Worm (Caenorhabditis elegans): ENCODE measurements around the gene C35D6.4.

The C35D6.4 gene

DNA sequence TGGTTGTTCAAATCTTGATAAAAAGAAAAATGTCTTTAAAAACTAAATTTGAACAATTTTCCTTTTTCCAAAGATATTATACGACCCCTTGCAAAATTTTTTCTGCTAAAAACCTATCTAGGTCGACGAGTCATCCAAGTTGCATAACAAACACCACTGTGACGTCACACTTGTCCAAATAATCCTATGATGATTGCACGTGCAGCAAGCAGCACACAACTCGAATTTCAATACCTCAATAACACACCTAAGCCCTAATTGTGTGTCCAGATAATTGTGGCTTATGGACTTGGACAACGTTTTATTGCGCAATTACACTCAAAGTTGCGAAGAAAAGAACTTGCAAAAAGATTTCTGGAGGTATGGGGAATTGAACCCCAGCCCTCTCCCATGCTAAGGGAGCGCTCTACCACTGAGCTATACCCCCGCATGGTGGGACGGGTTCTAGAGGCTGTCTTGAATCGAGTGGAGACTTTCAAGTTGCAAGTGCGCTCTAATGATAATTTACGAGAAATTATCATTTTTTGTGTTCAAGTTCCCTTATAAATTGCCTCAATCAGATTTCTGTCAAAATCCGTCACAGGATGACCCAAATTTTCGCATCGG is 38.2 kb downstream of the C35D6.4 start:
- TF ChIP-seq lin-13 (GFP tag; optimal IDR thresholded peaks at IDR 0.05) (peak; percentile 57), nhr-25 (tag; optimal IDR thresholded peaks at IDR 0.05) (no peak), nhr-11 (tag; optimal IDR thresholded peaks at IDR 0.05) (no peak), dmd-4 (tag; optimal IDR thresholded peaks at IDR 0.05) (no peak), mab-5 (tag; optimal IDR thresholded peaks at IDR 0.05) (peak; percentile 13), ama-1 (optimal IDR thresholded peaks at IDR 0.05) (no peak), skn-1 (tag; optimal IDR thresholded peaks at IDR 0.05) (no peak), blmp-1 (tag; optimal IDR thresholded peaks at IDR 0.05; ENCODE audit: insufficient read depth) (no peak), mbf-1 (tag; optimal IDR thresholded peaks at IDR 0.05) (no peak), ceh-16 (tag; optimal IDR thresholded peaks at IDR 0.05) (no peak), unc-39 (tag; optimal IDR thresholded peaks at IDR 0.05) (no peak), ztf-11 (tag; optimal IDR thresholded peaks at IDR 0.05) (no peak), Y55F3AM.14 (GFP tag; optimal IDR thresholded peaks at IDR 0.05) (peak; percentile 56), peb-1 (tag; optimal IDR thresholded peaks at IDR 0.05) (no peak), nhr-23 (tag; optimal IDR thresholded peaks at IDR 0.05) (no peak), lin-11 (tag; optimal IDR thresholded peaks at IDR 0.05) (peak; percentile 35), elt-3 (tag; optimal IDR thresholded peaks at IDR 0.05) (no peak), nhr-129 (tag; optimal IDR thresholded peaks at IDR 0.05) (peak; percentile 77), snpc-4 (tag; optimal IDR thresholded peaks at IDR 0.05) (peak; percentile 8), nhr-10 (tag; optimal IDR thresholded peaks at IDR 0.05) (no peak), zag-1 (tag; optimal IDR thresholded peaks at IDR 0.05) (no peak), sma-3 (GFP tag; optimal IDR thresholded peaks at IDR 0.05) (peak; percentile 50), F13H6.1 (tag; optimal IDR thresholded peaks at IDR 0.05) (peak; percentile 17), sma-9 (GFP tag; optimal IDR thresholded peaks at IDR 0.05) (peak; percentile 51), sma-9 (tag; optimal IDR thresholded peaks at IDR 0.05) (no peak), nhr-237 (tag; optimal IDR thresholded peaks at IDR 0.05) (no peak), nhr-12 (tag; optimal IDR thresholded peaks at IDR 0.05) (no peak), lsy-2 (tag; optimal IDR thresholded peaks at IDR 0.05) (peak in 1 of 2 experiments; percentile 67), fos-1 (tag; optimal IDR thresholded peaks at IDR 0.05) (peak; percentile 18), C34F6.9 (tag; optimal IDR thresholded peaks at IDR 0.05) (peak; percentile 50), mdl-1 (tag; optimal IDR thresholded peaks at IDR 0.05) (no peak), R02D3.7 (tag; optimal IDR thresholded peaks at IDR 0.05) (no peak), gmeb-1 (tag; optimal IDR thresholded peaks at IDR 0.05) (peak; percentile 9), ceh-82 (tag; optimal IDR thresholded peaks at IDR 0.05) (no peak), ztf-4 (tag; optimal IDR thresholded peaks at IDR 0.05) (no peak), unc-62 (GFP tag; optimal IDR thresholded peaks at IDR 0.05) (no peak), elt-1 (tag; optimal IDR thresholded peaks at IDR 0.05) (no peak), lin-39 (tag; optimal IDR thresholded peaks at IDR 0.05) (no peak), nhr-21 (tag; optimal IDR thresholded peaks at IDR 0.05) (peak; percentile 20), crh-2 (tag; optimal IDR thresholded peaks at IDR 0.05) (peak; percentile 66), egl-27 (tag; optimal IDR thresholded peaks at IDR 0.05) (no peak), aly-2 (tag; optimal IDR thresholded peaks at IDR 0.05) (no peak), ztf-1 (GFP tag; conservative IDR thresholded peaks at IDR 0.05) (no peak), nhr-77 (tag; optimal IDR thresholded peaks at IDR 0.05) (no peak), unc-55 (GFP tag; optimal IDR thresholded peaks at IDR 0.05) (peak; percentile 78), nhr-6 (tag; optimal IDR thresholded peaks at IDR 0.05) (no peak), alr-1 (tag; optimal IDR thresholded peaks at IDR 0.05) (no peak), sem-4 (tag; optimal IDR thresholded peaks at IDR 0.05) (no peak), ZK546.5 (tag; optimal IDR thresholded peaks at IDR 0.05) (no peak)
